Worm (Caenorhabditis elegans) whole organism, young adult: ENCODE data around the gene gst-4.

Source experiments
- B0261.1 ChIP-seq: sonication (generic microtip); optimal IDR thresholded peaks from 2 replicates; lab custom pipeline; 2016; ENCODE audit warnings: mild to moderate bottlenecking, missing genetic modification characterization, moderate library complexity, missing compliant biosample characterization
- C06A6.2 ChIP-seq: fragments of 200-800 bp; sonication (Bioruptor generic); conservative IDR thresholded peaks from 2 replicates; pipeline ENCODE4 v1.3.6; 2022; ENCODE audit warnings: missing genetic modification characterization, missing compliant biosample characterization
- D2030.7 ChIP-seq: fragments of 200-800 bp; sonication (Bioruptor generic); IDR thresholded peaks from 2 replicates; pipeline ENCODE4 v1.3.6; 2022; ENCODE audit warnings: missing genetic modification reagents, missing genetic modification characterization, missing compliant biosample characterization
- F33H1.4 ChIP-seq: fragments of 200-800 bp; sonication (Bioruptor generic); IDR thresholded peaks from 2 replicates; pipeline ENCODE4 v1.3.6; 2022; ENCODE audit warnings: missing genetic modification reagents, missing genetic modification characterization, missing compliant biosample characterization
- F39B2.1 ChIP-seq: fragments of 200-800 bp; sonication (Bioruptor generic); IDR thresholded peaks from 2 replicates; pipeline ENCODE4 v1.3.6; 2022; ENCODE audit warnings: missing genetic modification reagents, missing genetic modification characterization, missing compliant biosample characterization
- F52B5.7 ChIP-seq: sonication (generic microtip); optimal IDR thresholded peaks from 2 replicates; lab custom pipeline; 2016; ENCODE audit warnings: mild to moderate bottlenecking, missing genetic modification characterization, missing compliant biosample characterization
- K12H6.12 ChIP-seq: fragments of 200-800 bp; sonication (Bioruptor generic); optimal IDR thresholded peaks from 2 replicates; lab custom pipeline; 2018; ENCODE audit warnings: mild to moderate bottlenecking, missing genetic modification characterization, missing compliant biosample characterization
- Y95B8A.8 ChIP-seq: fragments of 200-800 bp; sonication (Bioruptor generic); IDR thresholded peaks from 2 replicates; pipeline ENCODE4 v1.3.6; 2022; ENCODE audit warnings: missing genetic modification reagents, missing genetic modification characterization, missing compliant biosample characterization
- akir-1 ChIP-seq: fragments of 200-800 bp; sonication (Bioruptor generic); optimal IDR thresholded peaks from 2 replicates; lab custom pipeline; 2018; ENCODE audit warnings: mild to moderate bottlenecking, missing genetic modification characterization, moderate library complexity, missing compliant biosample characterization
- ama-1 ChIP-seq, 3 experiments: fragments of 150-350 bp in 1 of 3; sonication (generic microtip) in 2 of 3; optimal IDR thresholded peaks; 2 replicates each; lab custom pipeline; 2014 to 2018; ENCODE audit warnings: missing biosample characterization in 2 of 3, missing genetic modification characterization in 2 of 3, missing genetic modification reagents in 2 of 3
- attf-3 ChIP-seq: fragments of 200-800 bp; sonication (Bioruptor generic); conservative IDR thresholded peaks from 2 replicates; pipeline ENCODE4 v1.3.6; 2022; ENCODE audit warnings: missing genetic modification reagents, missing genetic modification characterization, missing compliant biosample characterization
- bed-2 ChIP-seq: fragments of 200-800 bp; sonication (Bioruptor generic); IDR thresholded peaks from 2 replicates; pipeline ENCODE4 v1.3.6; 2022; ENCODE audit warnings: missing genetic modification reagents, missing genetic modification characterization, missing compliant biosample characterization
- cebp-1 ChIP-seq, 2 experiments: fragments of 200-800 bp in 1 of 2; sonication (Bioruptor generic) in 1 of 2; sonication (generic microtip) in 1 of 2; IDR thresholded peaks in 1 of 2; optimal IDR thresholded peaks in 1 of 2; 2 replicates each; pipeline versions ENCODE4 v1.3.6 to Lab custom; 2017 to 2022; ENCODE audit warnings: missing compliant biosample characterization in 2 of 2, missing genetic modification characterization in 2 of 2, mild to moderate bottlenecking in 1 of 2, missing genetic modification reagents in 1 of 2, moderate library complexity in 1 of 2
- ceh-27 ChIP-seq: fragments of 200-800 bp; sonication (Bioruptor generic); optimal IDR thresholded peaks from 2 replicates; lab custom pipeline; 2018; ENCODE audit warnings: mild to moderate bottlenecking, missing genetic modification characterization, moderate library complexity, missing compliant biosample characterization
- ceh-79 ChIP-seq: sonication (generic microtip); optimal IDR thresholded peaks from 2 replicates; lab custom pipeline; 2017; ENCODE audit warnings: mild to moderate bottlenecking, missing genetic modification characterization, missing compliant biosample characterization
- ceh-91 ChIP-seq: fragments of 200-800 bp; sonication (Bioruptor generic); IDR thresholded peaks from 2 replicates; pipeline ENCODE4 v1.3.6; 2022; ENCODE audit warnings: missing genetic modification reagents, missing genetic modification characterization, missing compliant biosample characterization
- dox-1 ChIP-seq: fragments of 200-800 bp; sonication (Bioruptor generic); IDR thresholded peaks from 2 replicates; pipeline ENCODE4 v1.3.6; 2022; ENCODE audit warnings: missing genetic modification reagents, missing genetic modification characterization, missing compliant biosample characterization
- ekl-4 ChIP-seq: fragments of 200-800 bp; sonication (Bioruptor generic); IDR thresholded peaks from 2 replicates; pipeline ENCODE4 v1.3.6; 2022; ENCODE audit warnings: missing genetic modification reagents, missing genetic modification characterization, missing compliant biosample characterization
- him-1 ChIP-seq: sonication (generic microtip); optimal IDR thresholded peaks from 2 replicates; lab custom pipeline; 2016; ENCODE audit warnings: missing genotype, missing genetic modification reagents, missing genetic modification characterization, missing compliant biosample characterization
- hmg-1.2 ChIP-seq: fragments of 200-800 bp; sonication (Bioruptor generic); IDR thresholded peaks from 2 replicates; pipeline ENCODE4 v1.3.6; 2022; ENCODE audit warnings: missing genetic modification reagents, missing genetic modification characterization, missing compliant biosample characterization
- hsf-1 ChIP-seq: fragments of 200-800 bp; sonication (Bioruptor generic); IDR thresholded peaks from 2 replicates; pipeline ENCODE4 v1.3.6; 2022; ENCODE audit warnings: missing genetic modification reagents, missing genetic modification characterization, missing compliant biosample characterization
- lag-1 ChIP-seq: fragments of 200-800 bp; sonication (Bioruptor generic); IDR thresholded peaks from 2 replicates; pipeline ENCODE4 v1.3.6; 2022; ENCODE audit warnings: missing genetic modification reagents, missing genetic modification characterization, missing compliant biosample characterization
- lin-26 ChIP-seq: fragments of 200-800 bp; sonication (Bioruptor generic); IDR thresholded peaks from 2 replicates; pipeline ENCODE4 v1.3.6; 2022; ENCODE audit warnings: missing genetic modification reagents, missing genetic modification characterization, missing compliant biosample characterization
- lin-35 ChIP-seq, 3 experiments: fragments of 150-350 bp in 2 of 3; sonication (generic microtip) in 1 of 3; optimal IDR thresholded peaks; 2 replicates each; lab custom pipeline; 2014 to 2018; ENCODE audit warnings: missing biosample characterization in 3 of 3, missing genetic modification characterization in 3 of 3, missing genetic modification reagents in 3 of 3
- lsy-27 ChIP-seq: sonication (generic microtip); optimal IDR thresholded peaks from 2 replicates; lab custom pipeline; 2017; ENCODE audit warnings: missing genetic modification characterization, mild to moderate bottlenecking, missing compliant biosample characterization, antibody characterized with exemption, missing genotype, borderline replicate concordance; ENCODE audit not compliant: insufficient read depth
- madf-10 ChIP-seq: sonication (generic microtip); optimal IDR thresholded peaks from 2 replicates; lab custom pipeline; 2016; ENCODE audit warnings: mild to moderate bottlenecking, missing genetic modification characterization, missing compliant biosample characterization
- madf-6 ChIP-seq: fragments of 200-800 bp; sonication (Bioruptor generic); IDR thresholded peaks from 2 replicates; pipeline ENCODE4 v1.3.6; 2022; ENCODE audit warnings: missing genetic modification reagents, missing genetic modification characterization, missing compliant biosample characterization
- madf-8 ChIP-seq: fragments of 200-800 bp; sonication (Bioruptor generic); conservative IDR thresholded peaks from 2 replicates; pipeline ENCODE4 v1.3.6; 2022; ENCODE audit warnings: missing genetic modification reagents, missing genetic modification characterization, missing compliant biosample characterization
- mes-4 ChIP-seq: sonication (generic microtip); optimal IDR thresholded peaks from 2 replicates; lab custom pipeline; 2016; ENCODE audit warnings: missing genotype, missing genetic modification characterization, missing compliant biosample characterization
- mxl-1 ChIP-seq: sonication (generic microtip); optimal IDR thresholded peaks from 2 replicates; lab custom pipeline; 2016; ENCODE audit warnings: missing genetic modification characterization, missing compliant biosample characterization
- nfya-2 ChIP-seq: fragments of 200-800 bp; sonication (Bioruptor generic); IDR thresholded peaks from 2 replicates; pipeline ENCODE4 v1.3.6; 2022; ENCODE audit warnings: missing genetic modification reagents, missing genetic modification characterization, missing compliant biosample characterization
- nfyb-1 ChIP-seq: fragments of 200-800 bp; sonication (Bioruptor generic); IDR thresholded peaks from 2 replicates; pipeline ENCODE4 v1.3.6; 2022; ENCODE audit warnings: missing genetic modification reagents, missing genetic modification characterization, missing compliant biosample characterization
- nhr-80 ChIP-seq: sonication (generic microtip); optimal IDR thresholded peaks from 2 replicates; lab custom pipeline; 2016; ENCODE audit warnings: missing genetic modification characterization, missing compliant biosample characterization
- nhr-90 ChIP-seq: sonication (generic microtip); optimal IDR thresholded peaks from 2 replicates; lab custom pipeline; 2016; ENCODE audit warnings: missing genotype, mild to moderate bottlenecking, missing genetic modification characterization, missing compliant biosample characterization
- pha-4 ChIP-seq: fragments of 150-350 bp; sonication (generic microtip); optimal IDR thresholded peaks from 2 replicates; lab custom pipeline; 2014; ENCODE audit warnings: missing biosample characterization, missing genetic modification reagents, missing genetic modification characterization
- snpc-3.4 ChIP-seq: sonication (generic microtip); optimal IDR thresholded peaks from 2 replicates; lab custom pipeline; 2017; ENCODE audit warnings: missing genetic modification characterization, mild to moderate bottlenecking, missing compliant biosample characterization, antibody characterized with exemption, moderate library complexity, missing genotype, missing genetic modification reagents
- somi-1 ChIP-seq: fragments of 200-800 bp; sonication (Bioruptor generic); optimal IDR thresholded peaks from 2 replicates; lab custom pipeline; 2018; ENCODE audit warnings: mild to moderate bottlenecking, missing genetic modification characterization, missing compliant biosample characterization
- zfh-2 ChIP-seq: fragments of 200-800 bp; sonication (Bioruptor generic); conservative IDR thresholded peaks from 2 replicates; pipeline ENCODE4 v1.3.6; 2022; ENCODE audit warnings: missing genetic modification reagents, missing genetic modification characterization, missing compliant biosample characterization
- zim-3 ChIP-seq: sonication (generic microtip); optimal IDR thresholded peaks from 2 replicates; lab custom pipeline; 2017; ENCODE audit warnings: mild to moderate bottlenecking, missing genetic modification characterization, moderate library complexity, missing compliant biosample characterization
- ztf-18 ChIP-seq: sonication (generic microtip); optimal IDR thresholded peaks from 2 replicates; lab custom pipeline; 2016; ENCODE audit warnings: missing genotype, mild to moderate bottlenecking, missing genetic modification characterization, missing compliant biosample characterization
- ztf-22 ChIP-seq: fragments of 200-800 bp; sonication (Bioruptor generic); optimal IDR thresholded peaks from 2 replicates; lab custom pipeline; 2018; ENCODE audit warnings: mild to moderate bottlenecking, missing genetic modification characterization, moderate library complexity, missing compliant biosample characterization

Gene gst-4

ce11 chrIV:10128906-10129386, 13.1 kb upstream of the gst-4 start, which contains the start of the genes gtbp-1 and K08F4.3 (continued):
- TF ChIP-seq snpc-3.4 (tag; lab: Kevin White, UChicago), result no peak

- TF ChIP-seq nhr-90 (tag; lab: Kevin White, UChicago), result no peak
- TF ChIP-seq akir-1, result no peak
- no peak for TF ChIP-seq lin-26 (GFP tag; lab: Robert Waterston, UW)
- TF ChIP-seq nfyb-1, result no peak
- no peak for TF ChIP-seq mes-4 (tag; lab: Kevin White, UChicago)
- no peak for TF ChIP-seq K12H6.12 (tag; lab: Kevin White, UChicago)
- no peak for TF ChIP-seq Y95B8A.8 (GFP tag; lab: Robert Waterston, UW)
- TF ChIP-seq ekl-4 (GFP tag; lab: Robert Waterston, UW), result no peak
- TF ChIP-seq C06A6.2 (GFP tag; lab: Robert Waterston, UW), result no peak
- no peak for TF ChIP-seq bed-2 (GFP tag; lab: Robert Waterston, UW)
- TF ChIP-seq dox-1 (GFP tag; lab: Robert Waterston, UW), result no peak
- TF ChIP-seq pha-4, result no peak
- TF ChIP-seq F39B2.1, result no peak
- no peak for TF ChIP-seq somi-1 (GFP tag; lab: Kevin White, UChicago)
- TF ChIP-seq ceh-79 (tag; lab: Kevin White, UChicago), result no peak
- TF ChIP-seq mxl-1 (tag; lab: Kevin White, UChicago), result no peak
Observed at ce11 chrIV:10129957-10130356, 12.1 kb upstream of the gst-4 start, which contains the start of gene glt-3. Gene glt-3, plus strand, starts transcription at chrIV:10130257.

ce11 chrIV:10135817-10136216, 6.2 kb upstream of the gst-4 start, which contains the start of gene K08F4.5:
Gene K08F4.5, minus strand, starts transcription at chrIV:10135917.
- TF ChIP-seq D2030.7 (GFP tag; lab: Robert Waterston, UW) (no peak), mes-4 (tag; lab: Kevin White, UChicago) (no peak)

DNA sequence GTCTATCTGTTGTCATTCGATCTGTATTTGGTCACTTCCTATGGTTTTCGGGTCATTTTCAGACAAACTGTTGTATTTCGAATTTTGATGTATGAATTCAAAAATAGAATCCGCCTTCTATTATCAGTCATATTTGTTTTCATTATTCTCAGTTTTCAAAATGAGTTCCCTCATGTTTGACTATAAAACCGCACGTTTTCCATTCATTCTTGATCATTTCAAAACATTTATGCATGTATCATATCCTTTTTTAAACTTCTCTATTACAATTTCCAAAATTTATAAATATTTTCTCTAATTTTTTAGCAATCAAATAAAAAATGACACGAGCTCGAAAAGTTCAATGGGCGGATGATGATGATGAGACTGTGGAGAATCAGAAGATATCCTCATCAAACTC, 4.2 kb upstream of the gst-4 start, which contains the start of gene K08F4.12:
K08F4.12 (plus strand) TSS at position 301 of the 400 bp plus-strand sequence.
- no peak for TF ChIP-seq hmg-1.2 (GFP tag; lab: Robert Waterston, UW)
- TF ChIP-seq ceh-79 (tag; lab: Kevin White, UChicago), result no peak
- TF ChIP-seq zim-3, result no peak
- no peak for TF ChIP-seq pha-4
- TF ChIP-seq ama-1 (optimal IDR thresholded peaks at IDR 0.05; lab: Kevin White, UChicago), result no peak
- no peak for TF ChIP-seq ama-1 (GFP tag; optimal IDR thresholded peaks at IDR 0.05; lab: Kevin White, UChicago)
- TF ChIP-seq B0261.1 (tag; lab: Kevin White, UChicago), result no peak
- TF ChIP-seq lin-35 (GFP tag; optimal IDR thresholded peaks at IDR 0.05; lab: Kevin White, UChicago), result no peak
- TF ChIP-seq ztf-22, result no peak
- no peak for TF ChIP-seq ceh-91 (GFP tag; lab: Robert Waterston, UW)
- no peak for TF ChIP-seq attf-3 (GFP tag; lab: Robert Waterston, UW)
- TF ChIP-seq him-1 (tag; lab: Kevin White, UChicago), result no peak
- TF ChIP-seq nhr-80 (tag; lab: Kevin White, UChicago), result no peak
- no peak for TF ChIP-seq hsf-1 (GFP tag; lab: Robert Waterston, UW)
- no peak for TF ChIP-seq lsy-27 (tag; lab: Kevin White, UChicago)
- no peak for TF ChIP-seq madf-10

DNA sequence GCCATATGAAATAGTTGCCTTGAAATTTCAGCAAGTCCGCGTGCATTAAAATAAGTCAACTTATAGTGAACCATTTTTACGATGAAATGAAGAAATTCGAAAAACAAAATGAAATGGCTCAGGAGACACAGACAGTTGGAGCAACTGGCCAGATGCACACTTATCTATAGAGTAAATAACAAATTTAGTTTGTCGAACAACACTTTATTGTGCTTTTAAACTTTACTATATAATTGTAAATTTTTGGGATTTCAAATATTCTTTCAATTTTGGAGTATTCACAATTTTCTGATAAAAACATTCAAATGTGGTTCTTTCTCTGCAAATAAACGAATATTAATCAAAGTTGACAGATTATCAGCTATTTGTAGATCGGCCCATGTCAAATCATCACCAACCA, 1.9 kb upstream of the gst-4 start, which contains the start of gene gst-3:
gst-3 (minus strand) TSS at position 101 of the 400 bp plus-strand sequence.
- TF ChIP-seq lag-1 (GFP tag; lab: Robert Waterston, UW), result no peak
- no peak for TF ChIP-seq F33H1.4 (GFP tag; lab: Robert Waterston, UW)
- TF ChIP-seq ceh-27 (GFP tag; lab: Kevin White, UChicago), result no peak
- TF ChIP-seq cebp-1 (GFP tag; IDR thresholded peaks at IDR 0.05; lab: Robert Waterston, UW), result no peak
- TF ChIP-seq cebp-1 (tag; optimal IDR thresholded peaks at IDR 0.05; lab: Kevin White, UChicago), result no peak
- TF ChIP-seq ztf-18, result no peak
- TF ChIP-seq Y95B8A.8 (GFP tag; lab: Robert Waterston, UW), result no peak
- TF ChIP-seq madf-8 (GFP tag; lab: Robert Waterston, UW), result no peak
- no peak for TF ChIP-seq F52B5.7 (tag; lab: Kevin White, UChicago)
- no peak for TF ChIP-seq hsf-1 (GFP tag; lab: Robert Waterston, UW)
- TF ChIP-seq zfh-2 (GFP tag; lab: Robert Waterston, UW), result no peak
- no peak for TF ChIP-seq nfya-2 (GFP tag; lab: Robert Waterston, UW)
- no peak for TF ChIP-seq ekl-4 (GFP tag; lab: Robert Waterston, UW)
- no peak for TF ChIP-seq madf-6 (GFP tag; lab: Robert Waterston, UW)
- no peak for TF ChIP-seq somi-1 (GFP tag; lab: Kevin White, UChicago)
